Worm (Caenorhabditis elegans) whole organism, L4 larva: ENCODE data around the gene T03F6.3.

Source experiments
- aly-2 ChIP-seq: sonication (generic microtip); optimal IDR thresholded peaks from 2 replicates; lab custom pipeline; 2018; ENCODE audit warnings: missing biosample characterization, missing genetic modification characterization
- ama-1 ChIP-seq: fragments of 150-350 bp; optimal IDR thresholded peaks from 2 replicates; lab custom pipeline; 2014; ENCODE audit warnings: inconsistent platforms, mixed read lengths
- arid-1 ChIP-seq: fragments of 200-800 bp; sonication (Bioruptor generic); conservative IDR thresholded peaks from 2 replicates; pipeline ENCODE4 v1.3.6; 2022; ENCODE audit warnings: missing genetic modification reagents, missing genetic modification characterization, missing compliant biosample characterization
- ces-1 ChIP-seq: fragments of 150-350 bp; sonication (generic microtip); optimal IDR thresholded peaks from 4 replicates; lab custom pipeline; 2014; ENCODE audit warnings: missing biosample characterization, missing genetic modification reagents, missing genetic modification characterization
- dmd-8 ChIP-seq: fragments of 200-800 bp; sonication (Bioruptor generic); IDR thresholded peaks from 2 replicates; pipeline ENCODE4 v1.3.6; 2022; ENCODE audit warnings: missing genetic modification characterization, missing compliant biosample characterization
- gei-8 ChIP-seq: fragments of 200-800 bp; sonication (Bioruptor generic); optimal IDR thresholded peaks from 2 replicates; lab custom pipeline; 2018; ENCODE audit warnings: mild to moderate bottlenecking, missing genetic modification characterization, missing compliant biosample characterization
- lin-39 ChIP-seq: fragments of 150-350 bp; optimal IDR thresholded peaks from 2 replicates; lab custom pipeline; 2014; ENCODE audit warnings: missing biosample characterization, missing genetic modification reagents, missing genetic modification characterization
- mdl-1 ChIP-seq, 2 experiments: fragments of 150-350 bp in 1 of 2; sonication (generic microtip) in 1 of 2; optimal IDR thresholded peaks; 2 replicates each; lab custom pipeline; 2014 to 2017; ENCODE audit warnings: missing biosample characterization in 2 of 2, missing genetic modification characterization in 2 of 2
- nhr-76 ChIP-seq: fragments of 150-350 bp; optimal IDR thresholded peaks from 2 replicates; lab custom pipeline; 2014; ENCODE audit warnings: missing biosample characterization, missing genetic modification characterization
- pha-4 ChIP-seq, 2 experiments: fragments of 150-350 bp in 1 of 2; fragments of 200-800 bp in 1 of 2; sonication (Bioruptor generic) in 1 of 2; IDR thresholded peaks in 1 of 2; optimal IDR thresholded peaks in 1 of 2; 2 replicates each; pipeline versions ENCODE4 v1.3.6 to Lab custom; 2014 to 2022; ENCODE audit warnings: missing genetic modification characterization in 2 of 2, missing genetic modification reagents in 2 of 2, missing biosample characterization in 1 of 2, missing compliant biosample characterization in 1 of 2
- snpc-4 ChIP-seq: fragments of 150-350 bp; optimal IDR thresholded peaks from 2 replicates; lab custom pipeline; 2014; ENCODE audit warnings: missing biosample characterization, missing genetic modification characterization
- tra-1 ChIP-seq: fragments of 200-800 bp; sonication (Bioruptor generic); IDR thresholded peaks from 2 replicates; pipeline ENCODE4 v1.3.6; 2022; ENCODE audit warnings: missing genetic modification reagents, missing genetic modification characterization, missing compliant biosample characterization
- unc-130 ChIP-seq: sonication (generic microtip); optimal IDR thresholded peaks from 2 replicates; lab custom pipeline; 2016; ENCODE audit warnings: missing genetic modification reagents, missing genetic modification characterization, missing compliant biosample characterization
- zag-1 ChIP-seq: fragments of 150-350 bp; optimal IDR thresholded peaks from 2 replicates; lab custom pipeline; 2014; ENCODE audit warnings: missing biosample characterization, missing genetic modification characterization

ce11 chrIII:13426036-13426435, 36.8 kb downstream of the T03F6.3 start, which contains the start of gene cope-1:
- TF ChIP-seq snpc-4 (tag; lab: Kevin White, UChicago) (no peak), zag-1 (tag; lab: Kevin White, UChicago) (no peak), ces-1 (GFP tag; lab: Kevin White, UChicago) (no peak), aly-2 (no peak), gei-8 (GFP tag; lab: Kevin White, UChicago) (no peak), mdl-1 (tag; optimal IDR thresholded peaks at IDR 0.05; lab: Kevin White, UChicago) (no peak), nhr-76 (tag; lab: Kevin White, UChicago) (no peak), tra-1 (GFP tag; lab: Robert Waterston, UW) (no peak), arid-1 (GFP tag; lab: Robert Waterston, UW) (no peak), pha-4 (GFP tag; IDR thresholded peaks at IDR 0.05; lab: Robert Waterston, UW) (no peak), pha-4 (tag; optimal IDR thresholded peaks at IDR 0.05; lab: Kevin White, UChicago) (no peak), lin-39 (no peak), unc-130 (GFP tag; lab: Kevin White, UChicago) (no peak), dmd-8 (GFP tag; lab: Robert Waterston, UW) (no peak), ama-1 (lab: Kevin White, UChicago) (no peak)
